Worm (Caenorhabditis elegans): ENCODE data around the gene spcs-3.

Gene spcs-3

DNA sequence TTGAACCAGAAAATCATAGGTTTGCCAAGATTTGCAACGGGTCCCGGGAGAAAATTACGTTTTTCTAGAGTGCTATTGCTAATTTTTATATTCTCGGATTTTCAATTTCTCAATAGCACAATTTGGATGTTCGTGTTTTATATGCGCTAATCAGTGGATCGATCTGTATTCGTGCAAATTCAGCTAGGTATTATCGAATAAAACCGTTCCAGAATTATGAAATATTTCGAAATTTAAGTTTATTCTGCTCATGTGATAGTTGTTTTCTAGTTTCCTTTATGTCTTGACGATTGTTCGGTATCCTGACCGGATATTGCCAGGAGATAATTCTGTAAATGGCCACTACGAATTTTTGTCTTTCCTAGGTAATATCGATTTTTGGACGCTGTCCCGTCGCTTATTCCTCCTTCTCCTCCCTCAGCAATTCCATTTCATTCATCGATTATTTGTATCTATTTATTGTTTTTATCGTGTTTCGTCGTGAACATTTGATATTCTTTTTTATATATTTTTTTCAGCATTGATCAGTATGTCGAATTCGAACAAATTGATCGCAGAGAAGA lies 34.5 kb upstream of the spcs-3 start, which contains the start of gene cit-1.2:
cit-1.2 (plus strand) TSS at position 513 of the 563 bp plus-strand sequence.
- no peak for TF ChIP-seq ces-1 (GFP tag; optimal IDR thresholded peaks at IDR 0.05)
- TF ChIP-seq lin-13 (tag; optimal IDR thresholded peaks at IDR 0.05) = no peak
- TF ChIP-seq nhr-2 (tag; optimal IDR thresholded peaks at IDR 0.05) = no peak
- no peak for TF ChIP-seq nhr-28 (tag; optimal IDR thresholded peaks at IDR 0.05)
- TF ChIP-seq unc-62 (GFP tag; optimal IDR thresholded peaks at IDR 0.05) = no peak
- TF ChIP-seq M03D4.4 (tag; optimal IDR thresholded peaks at IDR 0.05) = no peak
- no peak for TF ChIP-seq zip-8 (tag; optimal IDR thresholded peaks at IDR 0.05)
- no peak for TF ChIP-seq ceh-43 (GFP tag; optimal IDR thresholded peaks at IDR 0.05)
- TF ChIP-seq unc-120 (tag; optimal IDR thresholded peaks at IDR 0.05; ENCODE audit: poor library complexity, severe bottlenecking) = no peak
- TF ChIP-seq mep-1 (tag; optimal IDR thresholded peaks at IDR 0.05) = no peak
- no peak for TF ChIP-seq flh-1 (GFP tag; optimal IDR thresholded peaks at IDR 0.05)
- no peak for TF ChIP-seq mab-5 (tag; optimal IDR thresholded peaks at IDR 0.05)

DNA sequence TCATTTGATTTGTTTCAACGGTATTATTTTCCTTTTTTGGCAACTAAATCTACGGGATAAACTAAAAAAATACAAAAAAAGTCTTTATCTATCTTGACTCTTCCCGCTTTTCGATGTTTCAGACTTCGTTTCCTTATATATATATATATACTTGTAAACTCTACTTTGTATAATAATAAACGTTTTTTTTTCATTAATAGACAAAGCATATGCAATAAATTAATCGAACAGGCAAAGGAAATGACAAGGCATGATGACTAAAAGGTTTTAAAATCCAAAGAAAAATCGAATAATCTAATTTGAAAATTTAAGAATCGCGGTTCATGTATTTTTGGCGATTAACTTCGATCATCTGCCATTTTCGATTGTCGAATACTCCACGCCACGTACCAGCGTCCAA lies 31.2 kb upstream of the spcs-3 start:
- no peak for TF ChIP-seq tbx-8 (GFP tag; optimal IDR thresholded peaks at IDR 0.05)

- TF ChIP-seq nhr-237 (tag; optimal IDR thresholded peaks at IDR 0.05) (no peak), mls-2 (tag; optimal IDR thresholded peaks at IDR 0.05) (no peak), mep-1 (tag; optimal IDR thresholded peaks at IDR 0.05) (no peak), sem-2 (GFP tag; optimal IDR thresholded peaks at IDR 0.05) (no peak), bed-3 (GFP tag; optimal IDR thresholded peaks at IDR 0.05) (no peak), ceh-39 (tag; optimal IDR thresholded peaks at IDR 0.05) (no peak), drap-1 (GFP tag; optimal IDR thresholded peaks at IDR 0.05) (no peak), ham-2 (GFP tag; optimal IDR thresholded peaks at IDR 0.05) (no peak), tbx-8 (GFP tag; optimal IDR thresholded peaks at IDR 0.05) (no peak), lin-13 (tag; optimal IDR thresholded peaks at IDR 0.05) (no peak), ceh-83 (GFP tag; optimal IDR thresholded peaks at IDR 0.05) (no peak), unc-39 (tag; optimal IDR thresholded peaks at IDR 0.05) (no peak)
Observed at ce11 chrIII:8016438-8016837, 28.4 kb upstream of the spcs-3 start, which contains the start of gene F44B9.5. TSS of gene F44B9.5 (minus strand) at chrIII:8016538.

DNA sequence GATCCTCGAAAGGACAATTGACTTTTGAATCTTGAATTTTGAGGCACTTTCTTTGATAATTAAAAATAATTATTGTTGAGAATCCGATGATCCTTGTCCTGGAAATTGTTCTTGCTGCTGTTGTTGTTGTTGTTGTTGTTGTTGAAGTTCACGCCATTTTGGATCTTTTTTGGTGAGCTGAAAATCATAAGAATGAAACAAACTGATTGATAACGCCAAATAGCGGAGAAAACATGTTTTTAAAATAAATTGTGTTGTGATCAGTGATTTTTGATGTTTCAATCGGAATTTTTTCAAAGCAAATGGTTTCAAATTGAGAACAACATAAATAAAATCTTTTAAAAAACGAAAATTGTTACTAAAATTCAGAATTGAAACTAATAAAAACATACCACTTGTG lies 27.8 kb upstream of the spcs-3 start:
- TF ChIP-seq ham-2 (GFP tag; optimal IDR thresholded peaks at IDR 0.05) = no peak
- no peak for TF ChIP-seq flh-1 (GFP tag; optimal IDR thresholded peaks at IDR 0.05)
- TF ChIP-seq pha-4 (tag; optimal IDR thresholded peaks at IDR 0.05) = no peak
- no peak for TF ChIP-seq nhr-2 (tag; optimal IDR thresholded peaks at IDR 0.05)
- TF ChIP-seq mep-1 (tag; optimal IDR thresholded peaks at IDR 0.05) = no peak
- TF ChIP-seq hlh-1 (tag; optimal IDR thresholded peaks at IDR 0.05) = no peak
- no peak for TF ChIP-seq drap-1 (GFP tag; optimal IDR thresholded peaks at IDR 0.05)
- TF ChIP-seq blmp-1 (tag; optimal IDR thresholded peaks at IDR 0.05) = no peak
- TF ChIP-seq elt-1 (tag; optimal IDR thresholded peaks at IDR 0.05; ENCODE audit: borderline replicate concordance, insufficient read depth) = no peak
- TF ChIP-seq M03D4.4 (tag; optimal IDR thresholded peaks at IDR 0.05) = no peak
- TF ChIP-seq cnd-1 (tag; optimal IDR thresholded peaks at IDR 0.05) = no peak
- TF ChIP-seq ceh-39 (tag; optimal IDR thresholded peaks at IDR 0.05) = no peak
- no peak for TF ChIP-seq ceh-83 (GFP tag; optimal IDR thresholded peaks at IDR 0.05)
- no peak for TF ChIP-seq tbx-8 (GFP tag; optimal IDR thresholded peaks at IDR 0.05)
- TF ChIP-seq bed-3 (GFP tag; optimal IDR thresholded peaks at IDR 0.05) = no peak
- TF ChIP-seq unc-120 (tag; optimal IDR thresholded peaks at IDR 0.05; ENCODE audit: poor library complexity, severe bottlenecking) = no peak
- no peak for TF ChIP-seq unc-62 (GFP tag; optimal IDR thresholded peaks at IDR 0.05)
- TF ChIP-seq ztf-11 (tag; optimal IDR thresholded peaks at IDR 0.05) = no peak

- TF ChIP-seq tbx-8 (GFP tag; optimal IDR thresholded peaks at IDR 0.05) (no peak), nhr-2 (tag; optimal IDR thresholded peaks at IDR 0.05) (peak; percentile 36), mab-5 (tag; optimal IDR thresholded peaks at IDR 0.05) (no peak), nhr-76 (tag; optimal IDR thresholded peaks at IDR 0.05) (no peak), drap-1 (GFP tag; optimal IDR thresholded peaks at IDR 0.05) (peak; percentile 43), mls-2 (tag; optimal IDR thresholded peaks at IDR 0.05) (peak; percentile 59), blmp-1 (tag; optimal IDR thresholded peaks at IDR 0.05) (no peak), sem-2 (GFP tag; optimal IDR thresholded peaks at IDR 0.05) (no peak), lin-13 (tag; optimal IDR thresholded peaks at IDR 0.05) (peak; percentile 86), ham-2 (GFP tag; optimal IDR thresholded peaks at IDR 0.05) (peak; percentile 53), unc-62 (GFP tag; optimal IDR thresholded peaks at IDR 0.05) (peak; percentile 97), hlh-1 (tag; optimal IDR thresholded peaks at IDR 0.05) (peak; percentile 14), zip-8 (tag; optimal IDR thresholded peaks at IDR 0.05) (no peak), ceh-83 (GFP tag; optimal IDR thresholded peaks at IDR 0.05) (no peak), ces-1 (GFP tag; optimal IDR thresholded peaks at IDR 0.05) (no peak), unc-39 (tag; optimal IDR thresholded peaks at IDR 0.05) (no peak), snpc-4 (tag; optimal IDR thresholded peaks at IDR 0.05) (no peak), mep-1 (tag; optimal IDR thresholded peaks at IDR 0.05) (peak; percentile 87), elt-1 (tag; optimal IDR thresholded peaks at IDR 0.05; ENCODE audit: borderline replicate concordance, insufficient read depth) (peak; percentile 47), nhr-237 (tag; optimal IDR thresholded peaks at IDR 0.05) (peak; percentile 70), ceh-43 (GFP tag; optimal IDR thresholded peaks at IDR 0.05) (peak; percentile 24), flh-1 (GFP tag; optimal IDR thresholded peaks at IDR 0.05) (no peak), unc-120 (tag; optimal IDR thresholded peaks at IDR 0.05; ENCODE audit: poor library complexity, severe bottlenecking) (peak; percentile 90), nhr-12 (tag; optimal IDR thresholded peaks at IDR 0.05) (no peak), elt-3 (tag; optimal IDR thresholded peaks at IDR 0.05) (peak; percentile 32), ceh-39 (tag; optimal IDR thresholded peaks at IDR 0.05) (peak; percentile 97), pha-4 (tag; optimal IDR thresholded peaks at IDR 0.05) (peak; percentile 54), M03D4.4 (tag; optimal IDR thresholded peaks at IDR 0.05) (peak; percentile 56), bed-3 (GFP tag; optimal IDR thresholded peaks at IDR 0.05) (no peak), sptf-1 (tag; optimal IDR thresholded peaks at IDR 0.05) (peak; percentile 44), cnd-1 (tag; optimal IDR thresholded peaks at IDR 0.05) (no peak), ztf-11 (tag; optimal IDR thresholded peaks at IDR 0.05) (no peak), lsy-2 (tag; optimal IDR thresholded peaks at IDR 0.05) (peak; percentile 79), nhr-28 (tag; optimal IDR thresholded peaks at IDR 0.05) (no peak), lin-32 (GFP tag; optimal IDR thresholded peaks at IDR 0.05) (no peak)
Observed at ce11 chrIII:8020823-8021332, 23.9 kb upstream of the spcs-3 start, which contains the start of gene lin-36. TSS of gene lin-36 (minus strand) at chrIII:8020873.

Measured in whole organism, mixed stage, embryonic.